Fruit fly (Drosophila melanogaster): ENCODE measurements around the gene Vinc.

- TF ChIP-seq ttk (optimal IDR thresholded peaks at IDR 0.05) (no peak), h (optimal IDR thresholded peaks at IDR 0.05) (no peak), psq (optimal IDR thresholded peaks at IDR 0.05) (no peak), Myc (optimal IDR thresholded peaks at IDR 0.05) (no peak)
Measured at dm6 chrX:2255035-2255434, 32.7 kb upstream of the Vinc start.
